Fruit fly (Drosophila melanogaster) S2 (cell line): ENCODE data around the gene CG31288.

Source experiments
- CG8478 ChIP-seq: fragments of >200 bp; optimal IDR thresholded peaks from 2 replicates; lab custom pipeline; 2018
- CTCF ChIP-seq, 2 experiments: fragments of >200 bp; optimal IDR thresholded peaks; 2 replicates each; lab custom pipeline; 2018

The CG31288 gene

dm6 chr3R:25277112-25277511, 22.2 kb downstream of the CG31288 start, which contains the start of gene CG10513:
CG10513 (minus strand) TSS chr3R:25277212.
- TF ChIP-seq CG8478 (lab: Kevin White, UChicago) (no peak), CTCF (optimal IDR thresholded peaks at IDR 0.05; lab: Kevin White, UChicago) (no peak)

- TF ChIP-seq CG8478 (lab: Kevin White, UChicago) (no peak), CTCF (optimal IDR thresholded peaks at IDR 0.05; lab: Kevin White, UChicago) (no peak)
These were observed 24.1 kb downstream of the CG31288 start for dm6 chr3R:25275276-25275675.

- TF ChIP-seq CTCF (optimal IDR thresholded peaks at IDR 0.05; lab: Kevin White, UChicago) (no peak), CG8478 (lab: Kevin White, UChicago) (no peak)
These were observed 25.8 kb downstream of the CG31288 start, which contains the start of gene CG11878 for dm6 chr3R:25273537-25273936. CG11878 (plus strand) TSS chr3R:25273837.

dm6 chr3R:25269909-25270308, 29.4 kb downstream of the CG31288 start, which contains the start of the genes CG11889 and CG11891:
CG11889 (plus strand) TSS chr3R:25270209.
CG11891 (plus strand) TSS chr3R:25270209.
- TF ChIP-seq CTCF (optimal IDR thresholded peaks at IDR 0.05; lab: Kevin White, UChicago) (no peak), CG8478 (lab: Kevin White, UChicago) (no peak)

DNA sequence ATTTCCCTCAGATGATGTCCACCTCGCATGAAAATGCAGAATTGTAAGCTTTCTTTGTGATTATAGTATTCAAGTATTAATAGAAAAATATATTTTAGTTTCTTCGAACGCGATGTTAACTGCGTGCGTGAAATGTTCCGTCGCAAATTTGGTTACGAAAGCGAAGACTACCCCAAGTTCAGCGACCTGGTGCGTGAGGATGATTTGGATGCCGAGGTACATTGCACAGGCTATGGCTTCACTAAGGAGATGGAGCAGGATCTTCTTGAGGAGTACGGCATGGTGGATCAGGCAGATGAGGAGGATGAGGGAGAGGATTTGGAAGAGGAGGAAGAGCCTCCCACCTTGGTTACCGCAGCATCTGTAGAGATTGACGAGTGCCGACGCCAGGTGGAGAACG, 32.6 kb downstream of the CG31288 start:
- no peak for TF ChIP-seq CTCF (optimal IDR thresholded peaks at IDR 0.05; lab: Kevin White, UChicago)
- TF ChIP-seq CG8478 (lab: Kevin White, UChicago), result no peak

DNA sequence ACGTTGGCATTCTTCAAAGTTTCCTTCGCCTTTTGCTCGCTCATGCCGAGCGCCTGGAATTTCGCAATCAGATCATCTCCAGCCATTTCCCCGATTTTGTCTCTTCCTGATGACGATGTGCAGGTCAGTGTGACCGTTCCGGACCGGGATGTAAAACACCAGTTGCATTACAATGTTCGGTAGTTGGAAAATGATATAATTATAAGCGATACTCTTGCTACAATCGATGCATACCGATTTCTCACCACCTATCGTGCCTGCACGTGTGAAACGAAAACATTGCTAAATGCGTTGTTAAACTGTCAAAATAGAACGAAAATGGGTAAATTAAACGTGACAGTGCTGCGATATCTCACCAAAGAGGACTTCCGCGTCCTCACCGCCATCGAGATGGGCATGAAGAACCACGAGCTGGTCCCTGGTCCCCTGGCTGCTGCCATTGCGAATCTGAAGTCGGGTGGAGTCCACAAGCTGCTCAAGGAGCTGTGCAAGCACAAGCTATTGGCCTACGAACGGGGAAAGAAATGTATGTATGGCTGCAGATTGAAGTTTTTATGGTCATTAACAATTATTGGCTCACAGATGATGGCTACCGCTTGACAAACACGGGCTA, 33.7 kb downstream of the CG31288 start, which contains the start of the genes GlnRS and RIOK2:
Gene GlnRS (minus strand): TSS at position 133 of the 613 bp plus-strand sequence.
Gene RIOK2 (plus strand): TSS at position 256 of the 613 bp plus-strand sequence.
- TF ChIP-seq CTCF (optimal IDR thresholded peaks at IDR 0.05; lab: Kevin White, UChicago) (peak; percentile 0 to 51), CG8478 (lab: Kevin White, UChicago) (no peak)

DNA sequence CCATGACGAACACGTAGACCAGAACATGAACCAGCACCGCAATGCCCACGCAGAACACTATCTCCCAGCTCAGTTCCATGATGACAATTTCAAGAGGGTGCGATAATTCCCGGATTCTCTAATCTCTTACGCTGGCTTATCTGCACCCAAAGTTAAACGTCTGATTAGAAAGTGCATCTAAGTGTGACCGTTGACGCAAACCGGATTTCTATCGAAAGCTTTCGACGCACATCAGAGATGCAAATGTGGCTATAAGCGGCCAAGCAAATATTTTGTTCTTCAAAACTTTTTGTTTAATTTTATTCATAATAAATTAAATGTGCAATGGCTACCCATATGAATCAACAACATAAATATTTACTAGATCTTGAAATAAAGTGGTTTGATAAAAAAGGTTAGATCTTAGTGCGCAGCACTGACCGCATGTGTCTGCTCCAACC, 37.0 kb downstream of the CG31288 start, which contains the start of the genes Kdsr and CG11858:
Gene Kdsr (minus strand): TSS at position 177 of the 440 bp plus-strand sequence.
Gene CG11858 (plus strand): TSS at position 420 of the 440 bp plus-strand sequence.
- TF ChIP-seq CTCF (optimal IDR thresholded peaks at IDR 0.05; lab: Kevin White, UChicago) (no peak), CG8478 (lab: Kevin White, UChicago) (no peak)

DNA sequence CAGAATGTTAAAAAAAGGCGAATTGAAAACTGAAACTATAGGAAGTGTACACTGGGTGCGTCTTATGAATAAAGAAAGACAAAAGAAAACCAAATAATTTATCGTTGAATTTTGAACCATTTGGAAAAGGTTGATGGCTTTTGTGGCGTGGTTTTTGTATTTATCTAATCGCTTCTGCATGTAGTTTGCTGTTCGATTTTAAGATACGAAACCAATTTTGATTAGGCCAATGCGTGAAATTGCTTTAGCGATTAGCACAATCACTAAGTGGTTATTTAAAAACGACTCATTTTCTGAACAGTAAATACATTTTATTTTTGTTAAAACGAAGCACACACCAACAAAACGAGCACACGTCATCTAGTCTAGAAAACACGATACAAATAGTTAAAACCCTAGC, 38.7 kb downstream of the CG31288 start:
- no peak for TF ChIP-seq CG8478 (lab: Kevin White, UChicago)
- TF ChIP-seq CTCF (optimal IDR thresholded peaks at IDR 0.05; lab: Kevin White, UChicago), result no peak

- TF ChIP-seq CG8478 (lab: Kevin White, UChicago) (no peak), CTCF (optimal IDR thresholded peaks at IDR 0.05; lab: Kevin White, UChicago) (peak; percentile 7 to 17)
These were observed 40.6 kb downstream of the CG31288 start, which contains the start of gene CG11857 for dm6 chr3R:25258628-25259240. CG11857 (plus strand) TSS chr3R:25258898.

dm6 chr3R:25249145-25250141, 49.9 kb downstream of the CG31288 start, which contains the start of gene Nup358:
Nup358 (plus strand) TSS chr3R:25249348.
- TF ChIP-seq CTCF (optimal IDR thresholded peaks at IDR 0.05; lab: Kevin White, UChicago) (peak; percentile 8 to 30), CG8478 (lab: Kevin White, UChicago) (no peak)
